Worm (Caenorhabditis elegans) whole organism, early embryonic: Measurements from ENCODE around the gene F17C11.12.

Experiments
- ama-1 ChIP-seq: fragments of 150-350 bp; optimal IDR thresholded peaks from 2 replicates; lab custom pipeline; 2014
- flt-1 ChIP-seq: fragments of 200-800 bp; sonication (Bioruptor generic); IDR thresholded peaks from 2 replicates; pipeline ENCODE4 v1.3.6; 2022; ENCODE audit warnings: missing genetic modification characterization, missing compliant biosample characterization

ce11 chrV:10888153-10888552 is 48.6 kb downstream of the F17C11.12 start:
- TF ChIP-seq flt-1 (GFP tag; lab: Robert Waterston, UW) = no peak
- TF ChIP-seq ama-1 (lab: Kevin White, UChicago) = no peak
